Worm (Caenorhabditis elegans): ENCODE data around the gene ttr-47.
"Not testable (repeated sequence)": the region's sequence is repeated elsewhere in the genome, so short reads cannot be mapped to it uniquely, and the experiment has no call there.

ttr-47 gene

ce11 chrV:8922781-8923180 lies at the start of gene ttr-47:
Gene ttr-47 (plus strand): TSS chrV:8923088.
- TF ChIP-seq him-1 (tag; optimal IDR thresholded peaks at IDR 0.05) (no peak), dao-5 (tag; optimal IDR thresholded peaks at IDR 0.05) (no peak), W03F9.2 (tag; optimal IDR thresholded peaks at IDR 0.05) (no peak)

- not testable (repeated sequence) for TF ChIP-seq dao-5, him-1, W03F9.2 (tag; optimal IDR thresholded peaks at IDR 0.05)
Observed at ce11 chrV:8897942-8898419, 24.9 kb upstream of the ttr-47 start, which contains the start of the genes his-17 and his-18. Gene his-17 (minus strand): TSS chrV:8897992. Gene his-18 (plus strand): TSS chrV:8898228.

- TF ChIP-seq dao-5 (tag; optimal IDR thresholded peaks at IDR 0.05) = no peak
- TF ChIP-seq W03F9.2 (tag; optimal IDR thresholded peaks at IDR 0.05) = no peak
- TF ChIP-seq him-1 (tag; optimal IDR thresholded peaks at IDR 0.05) = no peak
Observed at ce11 chrV:8898756-8899155, 24.1 kb upstream of the ttr-47 start, which contains the start of gene frpr-13. Gene frpr-13 (plus strand): TSS chrV:8899056.

ce11 chrV:8902697-8903096 lies 20.2 kb upstream of the ttr-47 start, which contains the start of gene frpr-12:
Gene frpr-12 (plus strand): TSS chrV:8902997.
- TF ChIP-seq dao-5 (tag; optimal IDR thresholded peaks at IDR 0.05) (no peak), him-1 (tag; optimal IDR thresholded peaks at IDR 0.05) (no peak), W03F9.2 (tag; optimal IDR thresholded peaks at IDR 0.05) (no peak)

ce11 chrV:8903916-8904315 lies 19.0 kb upstream of the ttr-47 start:
- TF ChIP-seq him-1 (tag; optimal IDR thresholded peaks at IDR 0.05) (no peak), dao-5 (tag; optimal IDR thresholded peaks at IDR 0.05) (no peak), W03F9.2 (tag; optimal IDR thresholded peaks at IDR 0.05) (no peak)

ce11 chrV:8905656-8906055 lies 17.2 kb upstream of the ttr-47 start:
- TF ChIP-seq dao-5 (tag; optimal IDR thresholded peaks at IDR 0.05) (no peak), W03F9.2 (tag; optimal IDR thresholded peaks at IDR 0.05) (no peak), him-1 (tag; optimal IDR thresholded peaks at IDR 0.05) (no peak)

ce11 chrV:8906896-8907295 lies 16.0 kb upstream of the ttr-47 start, which contains the start of gene frpr-11:
Gene frpr-11 (plus strand): TSS chrV:8907196.
- TF ChIP-seq W03F9.2 (tag; optimal IDR thresholded peaks at IDR 0.05) = no peak

- TF ChIP-seq him-1 (tag; optimal IDR thresholded peaks at IDR 0.05) (no peak), W03F9.2 (tag; optimal IDR thresholded peaks at IDR 0.05) (no peak)
Observed at ce11 chrV:8913940-8914339, 8.9 kb upstream of the ttr-47 start, which contains the start of gene mod-1. Gene mod-1 (minus strand): TSS chrV:8914040.

- TF ChIP-seq dao-5 (tag; optimal IDR thresholded peaks at IDR 0.05) (no peak), W03F9.2 (tag; optimal IDR thresholded peaks at IDR 0.05) (no peak), him-1 (tag; optimal IDR thresholded peaks at IDR 0.05) (no peak)
Observed at ce11 chrV:8927715-8928114, 4.8 kb downstream of the ttr-47 start.

ce11 chrV:8928967-8929366 lies 6.1 kb downstream of the ttr-47 start, which contains the start of gene H14N18.4:
Gene H14N18.4 (minus strand): TSS chrV:8928978.
- TF ChIP-seq him-1 (tag; optimal IDR thresholded peaks at IDR 0.05) (no peak), W03F9.2 (tag; optimal IDR thresholded peaks at IDR 0.05) (no peak)

- TF ChIP-seq W03F9.2 (tag; optimal IDR thresholded peaks at IDR 0.05) (no peak), dao-5 (tag; optimal IDR thresholded peaks at IDR 0.05) (no peak), him-1 (tag; optimal IDR thresholded peaks at IDR 0.05) (no peak)
Observed at ce11 chrV:8932318-8932717, 9.4 kb downstream of the ttr-47 start, which contains the start of gene H14N18.2. Gene H14N18.2 (plus strand): TSS chrV:8932618.

- TF ChIP-seq dao-5 (tag; optimal IDR thresholded peaks at IDR 0.05) (no peak), him-1 (tag; optimal IDR thresholded peaks at IDR 0.05) (no peak), W03F9.2 (tag; optimal IDR thresholded peaks at IDR 0.05) (no peak)
Observed at ce11 chrV:8934264-8934663, 11.4 kb downstream of the ttr-47 start.

ce11 chrV:8935104-8935503 lies 12.2 kb downstream of the ttr-47 start:
- TF ChIP-seq W03F9.2 (tag; optimal IDR thresholded peaks at IDR 0.05) = no peak
- no peak for TF ChIP-seq dao-5 (tag; optimal IDR thresholded peaks at IDR 0.05)
- no peak for TF ChIP-seq him-1 (tag; optimal IDR thresholded peaks at IDR 0.05)

- TF ChIP-seq him-1 (tag; optimal IDR thresholded peaks at IDR 0.05) (no peak), W03F9.2 (tag; optimal IDR thresholded peaks at IDR 0.05) (peak; percentile 54), dao-5 (tag; optimal IDR thresholded peaks at IDR 0.05) (peak; percentile 68)
Observed at ce11 chrV:8936184-8936589, 13.3 kb downstream of the ttr-47 start, which contains the start of gene unc-23. Gene unc-23 (plus strand): TSS chrV:8936359.

Measured in whole organism, L4/young adult.